Fruit fly (Drosophila melanogaster) whole organism, embryonic: ENCODE measurements around the gene Tgt.
A peak's percentile ranks its signal among the peaks of the same experiment; 100 is the strongest.

Experiments used
- Bgb ChIP-seq: fragments of 200-800 bp; sonication (Bioruptor generic); IDR thresholded peaks from 2 replicates; pipeline ENCODE4 v1.3.6; 2022; ENCODE audit warnings: missing biosample characterization, missing genetic modification characterization; ENCODE audit not compliant: partially characterized antibody
- CG11456 ChIP-seq: fragments of 200-800 bp; sonication (Bioruptor generic); IDR thresholded peaks from 3 replicates; pipeline ENCODE4 v1.3.6; 2022; ENCODE audit warnings: missing biosample characterization, missing genetic modification characterization
- CG12769 ChIP-seq: fragments of 200-800 bp; sonication (Bioruptor generic); optimal IDR thresholded peaks from 2 replicates; lab custom pipeline; 2019; ENCODE audit warnings: missing biosample characterization, mild to moderate bottlenecking, missing genetic modification characterization, moderate library complexity
- CG13424 ChIP-seq: fragments of 200-800 bp; sonication (Bioruptor generic); optimal IDR thresholded peaks from 2 replicates; lab custom pipeline; 2019; ENCODE audit warnings: missing biosample characterization, mild to moderate bottlenecking, missing genetic modification characterization, moderate library complexity
- CG14441 ChIP-seq: fragments of 200-800 bp; sonication (Bioruptor generic); IDR thresholded peaks from 2 replicates; pipeline ENCODE4 v1.3.6; 2022; ENCODE audit warnings: missing biosample characterization, missing genetic modification characterization
- CG14710 ChIP-seq: fragments of 200-800 bp; sonication (Bioruptor generic); optimal IDR thresholded peaks from 3 replicates; lab custom pipeline; 2019; ENCODE audit warnings: missing biosample characterization, mild to moderate bottlenecking, missing genetic modification characterization, moderate library complexity
- CG1529 ChIP-seq: fragments of 200-800 bp; sonication (Bioruptor generic); optimal IDR thresholded peaks from 3 replicates; lab custom pipeline; 2018; ENCODE audit warnings: missing biosample characterization, missing genetic modification characterization
- CG15696 ChIP-seq: fragments of 200-800 bp; sonication (Bioruptor generic); optimal IDR thresholded peaks from 2 replicates; lab custom pipeline; 2019; ENCODE audit warnings: missing biosample characterization, mild to moderate bottlenecking, missing genetic modification characterization, moderate library complexity
- CG17385 ChIP-seq: fragments of 200-800 bp; sonication (Bioruptor generic); optimal IDR thresholded peaks from 3 replicates; lab custom pipeline; 2018; ENCODE audit warnings: missing biosample characterization, mild to moderate bottlenecking, missing genetic modification characterization
- CG18599 ChIP-seq: fragments of 200-800 bp; sonication (Bioruptor generic); optimal IDR thresholded peaks from 3 replicates; lab custom pipeline; 2017; ENCODE audit warnings: missing biosample characterization, missing genetic modification characterization, mild to moderate bottlenecking, moderate library complexity, missing genetic modification reagents
- CG2202 ChIP-seq: fragments of 200-800 bp; sonication (Bioruptor generic); optimal IDR thresholded peaks from 2 replicates; lab custom pipeline; 2018; ENCODE audit warnings: missing biosample characterization, mild to moderate bottlenecking, missing genetic modification characterization
- CG2712 ChIP-seq: fragments of 200-800 bp; optimal IDR thresholded peaks from 3 replicates; lab custom pipeline; 2019; ENCODE audit warnings: missing biosample characterization, mild to moderate bottlenecking, missing genetic modification characterization, moderate library complexity
- CG31441 ChIP-seq: fragments of 200-800 bp; sonication (Bioruptor generic); IDR thresholded peaks from 2 replicates; pipeline ENCODE4 v1.3.6; 2022; ENCODE audit warnings: missing biosample characterization, missing genetic modification characterization
- CG32767 ChIP-seq: fragments of 200-800 bp; sonication (Bioruptor generic); IDR thresholded peaks from 2 replicates; pipeline ENCODE4 v1.3.6; 2022; ENCODE audit warnings: missing biosample characterization, missing genetic modification characterization
- CG3407 ChIP-seq: fragments of 200-800 bp; sonication (Bioruptor generic); optimal IDR thresholded peaks from 2 replicates; lab custom pipeline; 2018; ENCODE audit warnings: missing biosample characterization, mild to moderate bottlenecking, missing genetic modification characterization
- CG4617 ChIP-seq: fragments of 200-800 bp; sonication (Bioruptor generic); optimal IDR thresholded peaks from 3 replicates; lab custom pipeline; 2016; ENCODE audit warnings: missing biosample characterization, missing genetic modification characterization, borderline replicate concordance
- CG4820 ChIP-seq: fragments of 200-800 bp; sonication (Bioruptor generic); optimal IDR thresholded peaks from 3 replicates; lab custom pipeline; 2016; ENCODE audit warnings: missing biosample characterization, missing genetic modification characterization
- CG7271 ChIP-seq: fragments of 200-800 bp; sonication (Bioruptor generic); optimal IDR thresholded peaks from 2 replicates; lab custom pipeline; 2018; ENCODE audit warnings: missing biosample characterization, mild to moderate bottlenecking, missing genetic modification characterization, moderate library complexity
- CG7786 ChIP-seq: fragments of 200-800 bp; sonication (Bioruptor generic); optimal IDR thresholded peaks from 2 replicates; lab custom pipeline; 2016; ENCODE audit warnings: missing biosample characterization, missing genetic modification characterization
- CG7839 ChIP-seq: fragments of 200-800 bp; sonication (Bioruptor generic); optimal IDR thresholded peaks from 3 replicates; lab custom pipeline; 2018; ENCODE audit warnings: missing biosample characterization, mild to moderate bottlenecking, missing genetic modification characterization, moderate library complexity
- CG7963 ChIP-seq: fragments of 200-800 bp; sonication (Bioruptor generic); IDR thresholded peaks from 3 replicates; pipeline ENCODE4 v1.3.6; 2022; ENCODE audit warnings: missing biosample characterization, missing genetic modification characterization; ENCODE audit not compliant: partially characterized antibody
- CG8388 ChIP-seq: fragments of 200-800 bp; sonication (Bioruptor generic); optimal IDR thresholded peaks from 2 replicates; lab custom pipeline; 2019; ENCODE audit warnings: missing biosample characterization, mild to moderate bottlenecking, missing genetic modification characterization, moderate library complexity
- Dad ChIP-seq: fragments of 200-800 bp; sonication (Bioruptor generic); optimal IDR thresholded peaks from 3 replicates; lab custom pipeline; 2016; ENCODE audit warnings: missing biosample characterization, missing genetic modification characterization
- Doc2 ChIP-seq: fragments of 200-800 bp; sonication (Bioruptor generic); IDR thresholded peaks from 2 replicates; pipeline ENCODE4 v1.3.6; 2022; ENCODE audit warnings: missing biosample characterization, missing genetic modification characterization
- Fer1 ChIP-seq: fragments of 200-800 bp; sonication (Bioruptor generic); optimal IDR thresholded peaks from 2 replicates; lab custom pipeline; 2017; ENCODE audit warnings: missing biosample characterization, mild to moderate bottlenecking, missing genetic modification characterization
- H2.0 ChIP-seq: fragments of 200-800 bp; sonication (Bioruptor generic); IDR thresholded peaks from 2 replicates; pipeline ENCODE4 v1.3.6; 2022; ENCODE audit warnings: missing biosample characterization, missing genetic modification characterization
- Hsf ChIP-seq: fragments of 200-800 bp; sonication (Bioruptor generic); optimal IDR thresholded peaks from 3 replicates; lab custom pipeline; 2016; ENCODE audit warnings: missing biosample characterization, missing genetic modification characterization
- NC2β ChIP-seq: fragments of 200-800 bp; sonication (Bioruptor generic); optimal IDR thresholded peaks from 2 replicates; lab custom pipeline; 2016; ENCODE audit warnings: missing biosample characterization, missing genetic modification characterization
- NFAT ChIP-seq: fragments of 200-800 bp; sonication (Bioruptor generic); IDR thresholded peaks from 2 replicates; pipeline ENCODE4 v1.3.6; 2022; ENCODE audit warnings: missing biosample characterization, missing genetic modification characterization
- NfI ChIP-seq: fragments of 200-800 bp; sonication (Bioruptor generic); optimal IDR thresholded peaks from 3 replicates; lab custom pipeline; 2018; ENCODE audit warnings: missing biosample characterization, mild to moderate bottlenecking, missing genetic modification characterization, moderate library complexity
- Side ChIP-seq: fragments of 200-800 bp; sonication (Bioruptor generic); optimal IDR thresholded peaks from 2 replicates; lab custom pipeline; 2016; ENCODE audit warnings: missing biosample characterization, missing genetic modification characterization
- bsh ChIP-seq, 2 experiments: fragments of 200-800 bp; sonication (Bioruptor generic); optimal IDR thresholded peaks; 2 replicates each; lab custom pipeline; 2017 to 2018; ENCODE audit warnings: mild to moderate bottlenecking in 2 of 2, missing biosample characterization in 2 of 2, missing genetic modification characterization in 2 of 2, moderate library complexity in 1 of 2
- cato ChIP-seq: fragments of 200-800 bp; sonication (Bioruptor generic); optimal IDR thresholded peaks from 2 replicates; lab custom pipeline; 2016; ENCODE audit warnings: missing biosample characterization, missing genetic modification characterization, borderline replicate concordance
- chinmo ChIP-seq: fragments of 200-800 bp; sonication (Bioruptor generic); IDR thresholded peaks from 4 replicates; pipeline ENCODE4 v1.3.6; 2022; ENCODE audit warnings: missing biosample characterization, missing genetic modification characterization; ENCODE audit not compliant: partially characterized antibody
- croc ChIP-seq: fragments of 200-800 bp; sonication (Bioruptor generic); conservative IDR thresholded peaks from 3 replicates; pipeline ENCODE4 v1.3.6; 2022; ENCODE audit warnings: missing biosample characterization, missing genetic modification characterization
- danr ChIP-seq: fragments of 200-800 bp; sonication (Bioruptor generic); IDR thresholded peaks from 2 replicates; pipeline ENCODE4 v1.3.6; 2022; ENCODE audit warnings: missing biosample characterization, missing genetic modification characterization
- ewg ChIP-seq: fragments of 200-800 bp; sonication (Bioruptor generic); optimal IDR thresholded peaks from 3 replicates; lab custom pipeline; 2017; ENCODE audit warnings: mild to moderate bottlenecking, missing biosample characterization, missing genetic modification reagents, missing genetic modification characterization
- hbn ChIP-seq: fragments of 200-800 bp; sonication (Bioruptor generic); IDR thresholded peaks from 2 replicates; pipeline ENCODE4 v1.3.6; 2022; ENCODE audit warnings: missing biosample characterization, missing genetic modification characterization; ENCODE audit not compliant: partially characterized antibody
- jigr1 ChIP-seq: fragments of 200-800 bp; sonication (Bioruptor generic); IDR thresholded peaks from 3 replicates; pipeline ENCODE4 v1.3.6; 2022; ENCODE audit warnings: missing biosample characterization, missing genetic modification characterization
- mam ChIP-seq: fragments of 200-800 bp; sonication (Bioruptor generic); optimal IDR thresholded peaks from 3 replicates; lab custom pipeline; 2016; ENCODE audit warnings: missing biosample characterization, missing genetic modification characterization
- oc ChIP-seq: fragments of 200-800 bp; sonication (Bioruptor generic); optimal IDR thresholded peaks from 2 replicates; lab custom pipeline; 2018; ENCODE audit warnings: missing biosample characterization, mild to moderate bottlenecking, missing genetic modification characterization, moderate library complexity
- odd ChIP-seq: fragments of 200-800 bp; sonication (Bioruptor generic); optimal IDR thresholded peaks from 2 replicates; lab custom pipeline; 2017; ENCODE audit warnings: missing biosample characterization, mild to moderate bottlenecking, missing genetic modification characterization
- onecut ChIP-seq: fragments of 200-800 bp; sonication (Bioruptor generic); IDR thresholded peaks from 2 replicates; pipeline ENCODE4 v1.3.6; 2022; ENCODE audit warnings: missing biosample characterization, missing genetic modification characterization
- rib ChIP-seq: fragments of 200-800 bp; sonication (Bioruptor generic); IDR thresholded peaks from 2 replicates; pipeline ENCODE4 v1.3.6; 2022; ENCODE audit warnings: missing biosample characterization, missing genetic modification characterization
- sc ChIP-seq, 3 experiments: fragments of >200 bp in 2 of 3; fragments of 200-800 bp in 1 of 3; sonication (Bioruptor generic) in 1 of 3; optimal IDR thresholded peaks; 2 replicates in 2 of 3; 3 replicates in 1 of 3; lab custom pipeline; 2017; ENCODE audit warnings: mild to moderate bottlenecking in 1 of 3, missing biosample characterization in 1 of 3, missing genetic modification characterization in 1 of 3, missing genetic modification reagents in 1 of 3
- tll ChIP-seq, 2 experiments: fragments of 200-800 bp in 1 of 2; fragments of >200 bp in 1 of 2; sonication (Bioruptor generic) in 1 of 2; optimal IDR thresholded peaks; 2 replicates each; lab custom pipeline; 2017 to 2019; ENCODE audit warnings: missing biosample characterization in 2 of 2, missing genetic modification characterization in 2 of 2, mild to moderate bottlenecking in 1 of 2, moderate library complexity in 1 of 2
- trem ChIP-seq: fragments of 200-800 bp; optimal IDR thresholded peaks from 3 replicates; lab custom pipeline; 2019; ENCODE audit warnings: missing biosample characterization, mild to moderate bottlenecking, missing genetic modification characterization, moderate library complexity

Gene Tgt

dm6 chr2L:1157679-1158518 is 26.0 kb upstream of the Tgt start, which contains the start of gene capt (continued):
- TF ChIP-seq Dad (GFP tag; lab: Kevin White, UChicago) (no peak), jigr1 (GFP tag; lab: Robert Waterston, UW) (peak; percentile 75; the same call in 2 of the 3 replicates), CG4820 (peak; percentile 16), CG2712 (tag; lab: Kevin White, UChicago) (peak; percentile 24), CG18599 (GFP tag; lab: Kevin White, UChicago) (peak; percentile 54), NC2β (no peak), Side (GFP tag; lab: Kevin White, UChicago) (no peak), onecut (GFP tag; lab: Robert Waterston, UW) (no peak), CG32767 (no peak), CG4617 (GFP tag; lab: Kevin White, UChicago) (no peak), Bgb (peak; percentile 42; the same call in 1 of the 2 replicates), Hsf (GFP tag; lab: Kevin White, UChicago) (peak; percentile 62), CG3407 (GFP tag; lab: Kevin White, UChicago) (no peak), CG1529 (GFP tag; lab: Kevin White, UChicago) (no peak), CG7271 (tag; lab: Kevin White, UChicago) (no peak), bsh (GFP tag; optimal IDR thresholded peaks at IDR 0.05; lab: Kevin White, UChicago) (peak in 1 of 2 experiments; percentile 11), Fer1 (GFP tag; lab: Kevin White, UChicago) (peak; percentile 10), mam (GFP tag; lab: Kevin White, UChicago) (peak; percentile 49), CG15696 (tag; lab: Kevin White, UChicago) (peak; percentile 24), CG11456 (GFP tag; lab: Robert Waterston, UW) (peak; percentile 62; the same call in 1 of the 3 replicates), CG7839 (no peak), danr (no peak), CG2202 (tag; lab: Kevin White, UChicago) (no peak), ewg (GFP tag; lab: Kevin White, UChicago) (peak; percentile 5), trem (tag; lab: Kevin White, UChicago) (peak; percentile 9), CG31441 (peak; percentile 43; the same call in 1 of the 2 replicates), rib (peak; percentile 88), CG14441 (peak; percentile 54), H2.0 (0 out of 2 replicates have a peak, but pooled peaks have one; percentile 7), hbn (GFP tag; lab: Robert Waterston, UW) (no peak), NFAT (GFP tag; lab: Robert Waterston, UW) (peak; percentile 45; the same call in 1 of the 2 replicates), NfI (GFP tag; lab: Kevin White, UChicago) (no peak), tll (GFP tag; optimal IDR thresholded peaks at IDR 0.05; lab: Kevin White, UChicago) (no peak), croc (GFP tag; lab: Robert Waterston, UW) (no peak), CG7786 (GFP tag; lab: Kevin White, UChicago) (peak; percentile 26), CG14710 (tag; lab: Kevin White, UChicago) (peak; percentile 38), CG17385 (GFP tag; lab: Kevin White, UChicago) (peak; percentile 10), CG8388 (GFP tag; lab: Kevin White, UChicago) (peak; percentile 10), chinmo (peak; percentile 82; the same call in 1 of the 4 replicates), CG12769 (tag; lab: Kevin White, UChicago) (no peak), Doc2 (no peak), sc (optimal IDR thresholded peaks at IDR 0.05; lab: Kevin White, UChicago) (no peak), sc (GFP tag; optimal IDR thresholded peaks at IDR 0.05; lab: Kevin White, UChicago) (no peak), CG13424 (tag; lab: Kevin White, UChicago) (peak; percentile 45), CG7963 (no peak), cato (no peak), oc (tag; lab: Kevin White, UChicago) (no peak), odd (no peak)
